Fruit fly (Drosophila melanogaster): Measurements from ENCODE around the gene ema.

The ema gene

dm6 chr3R:16441367-16441923 lies at the start of gene ema (continued):
- TF ChIP-seq otp (GFP tag; IDR thresholded peaks at IDR 0.05) (no peak), CrebB (tag; optimal IDR thresholded peaks at IDR 0.05) (peak; percentile 27), Drgx (GFP tag; IDR thresholded peaks at IDR 0.05) (no peak), Ets97D (GFP tag; optimal IDR thresholded peaks at IDR 0.05) (peak; percentile 38), jing (GFP tag; optimal IDR thresholded peaks at IDR 0.05) (no peak), usp (GFP tag; optimal IDR thresholded peaks at IDR 0.05) (no peak), CG32532 (GFP tag; IDR thresholded peaks at IDR 0.05) (peak; percentile 54; the same call in 1 of the 2 replicates), CG11247 (GFP tag; IDR thresholded peaks at IDR 0.05) (no peak), dm (GFP tag; optimal IDR thresholded peaks at IDR 0.05) (peak; percentile 13), CG4707 (GFP tag; optimal IDR thresholded peaks at IDR 0.05) (no peak), HLH4C (GFP tag; IDR thresholded peaks at IDR 0.05; ENCODE audit: partially characterized antibody) (peak; percentile 51; the same call in 1 of the 3 replicates), zen (tag; optimal IDR thresholded peaks at IDR 0.05) (no peak), CG12391 (tag; optimal IDR thresholded peaks at IDR 0.05) (peak; percentile 41), CG1024 (GFP tag; IDR thresholded peaks at IDR 0.05) (no peak), Dek (tag; optimal IDR thresholded peaks at IDR 0.05) (no peak), bab2 (GFP tag; optimal IDR thresholded peaks at IDR 0.05) (no peak), wor (GFP tag; IDR thresholded peaks at IDR 0.05) (no peak), BEAF-32 (GFP tag; optimal IDR thresholded peaks at IDR 0.05) (peak; percentile 41), wdn (GFP tag; IDR thresholded peaks at IDR 0.05) (no peak), maf-S (GFP tag; optimal IDR thresholded peaks at IDR 0.05) (no peak), NC2β (GFP tag; optimal IDR thresholded peaks at IDR 0.05) (peak; percentile 16), pum (GFP tag; optimal IDR thresholded peaks at IDR 0.05) (no peak), CG13424 (tag; optimal IDR thresholded peaks at IDR 0.05) (peak; percentile 34), her (GFP tag; optimal IDR thresholded peaks at IDR 0.05) (no peak), h (optimal IDR thresholded peaks at IDR 0.05) (no peak), CG10209 (GFP tag; optimal IDR thresholded peaks at IDR 0.05) (no peak), btn (GFP tag; optimal IDR thresholded peaks at IDR 0.05) (no peak), ro (GFP tag; IDR thresholded peaks at IDR 0.05) (no peak), CG31388 (GFP tag; optimal IDR thresholded peaks at IDR 0.05) (no peak), Lpt (GFP tag; optimal IDR thresholded peaks at IDR 0.05) (no peak), Fer1 (GFP tag; optimal IDR thresholded peaks at IDR 0.05) (peak; percentile 47), CG4424 (GFP tag; optimal IDR thresholded peaks at IDR 0.05) (peak; percentile 6), CG16815 (GFP tag; optimal IDR thresholded peaks at IDR 0.05) (no peak), ERR (GFP tag; optimal IDR thresholded peaks at IDR 0.05) (no peak), CG6683 (GFP tag; optimal IDR thresholded peaks at IDR 0.05) (no peak), CG15479 (GFP tag; optimal IDR thresholded peaks at IDR 0.05) (no peak), dysf (GFP tag; IDR thresholded peaks at IDR 0.05) (no peak), CG3847 (GFP tag; IDR thresholded peaks at IDR 0.05) (no peak), CG8944 (GFP tag; optimal IDR thresholded peaks at IDR 0.05) (peak; percentile 8), CG12104 (GFP tag; optimal IDR thresholded peaks at IDR 0.05) (no peak), ssp (GFP tag; IDR thresholded peaks at IDR 0.05) (no peak), D (optimal IDR thresholded peaks at IDR 0.05) (no peak), D (GFP tag; optimal IDR thresholded peaks at IDR 0.05) (no peak), CG9437 (GFP tag; optimal IDR thresholded peaks at IDR 0.05) (no peak), luna (GFP tag; optimal IDR thresholded peaks at IDR 0.05) (no peak), Atf6 (GFP tag; IDR thresholded peaks at IDR 0.05) (no peak), Neu2 (GFP tag; optimal IDR thresholded peaks at IDR 0.05; ENCODE audit: borderline replicate concordance) (no peak), Dbx (GFP tag; IDR thresholded peaks at IDR 0.05) (0 out of 3 replicates have a peak, but pooled peaks have one; percentile 38), HLH3B (GFP tag; IDR thresholded peaks at IDR 0.05) (no peak), HLHmδ (GFP tag; optimal IDR thresholded peaks at IDR 0.05) (no peak), dmrt99B (tag; optimal IDR thresholded peaks at IDR 0.05) (no peak), Atf3 (GFP tag; optimal IDR thresholded peaks at IDR 0.05) (no peak), Rfx (GFP tag; IDR thresholded peaks at IDR 0.05) (peak; percentile 49; the same call in 1 of the 2 replicates)
